Worm (Caenorhabditis elegans): ENCODE measurements around the gene C05A2.4.
A peak's percentile ranks its signal among the peaks of the same experiment; 100 is the strongest.

- TF ChIP-seq him-1 (tag; optimal IDR thresholded peaks at IDR 0.05) (no peak), dao-5 (tag; optimal IDR thresholded peaks at IDR 0.05) (no peak), W03F9.2 (tag; optimal IDR thresholded peaks at IDR 0.05) (peak; percentile 11)
Measured at ce11 chrV:10719833-10720170, 24.5 kb downstream of the C05A2.4 start.

Measured in whole organism, L4/young adult.